Fruit fly (Drosophila melanogaster) whole organism, embryonic: ENCODE measurements around the gene Ccz1.

ENCODE experiments used
- Atf-2 ChIP-seq: fragments of 200-800 bp; sonication (Bioruptor generic); optimal IDR thresholded peaks from 2 replicates; lab custom pipeline; 2016; ENCODE audit warnings: missing biosample characterization, missing genetic modification characterization
- Awh ChIP-seq: fragments of 200-800 bp; sonication (Bioruptor generic); IDR thresholded peaks from 2 replicates; pipeline ENCODE4, ENCODE4 v1.3.6; 2022; ENCODE audit warnings: missing biosample characterization, missing genetic modification characterization
- Blimp-1 ChIP-seq: fragments of 200-800 bp; sonication (Bioruptor generic); optimal IDR thresholded peaks from 3 replicates; lab custom pipeline; 2018; ENCODE audit warnings: missing biosample characterization, missing genetic modification characterization, mild to moderate bottlenecking, moderate library complexity, missing genetic modification reagents
- CG10209 ChIP-seq: fragments of 200-800 bp; sonication (Bioruptor generic); optimal IDR thresholded peaks from 3 replicates; lab custom pipeline; 2017; ENCODE audit warnings: missing biosample characterization, mild to moderate bottlenecking, missing genetic modification characterization, missing genetic modification reagents
- CG10462 ChIP-seq: fragments of 200-800 bp; sonication (Bioruptor generic); optimal IDR thresholded peaks from 2 replicates; lab custom pipeline; 2016; ENCODE audit warnings: missing biosample characterization, missing genetic modification characterization
- CG11085 ChIP-seq: fragments of 200-800 bp; sonication (Bioruptor generic); IDR thresholded peaks from 2 replicates; pipeline ENCODE4 v1.3.6; 2022; ENCODE audit warnings: missing biosample characterization, missing genetic modification characterization
- CG12391 ChIP-seq: fragments of 200-800 bp; sonication (Bioruptor generic); optimal IDR thresholded peaks from 3 replicates; lab custom pipeline; 2018; ENCODE audit warnings: missing biosample characterization, mild to moderate bottlenecking, missing genetic modification characterization, moderate library complexity
- CG12744 ChIP-seq: fragments of 200-800 bp; sonication (Bioruptor generic); optimal IDR thresholded peaks from 2 replicates; lab custom pipeline; 2016; ENCODE audit warnings: missing biosample characterization, missing genetic modification characterization
- CG12769 ChIP-seq: fragments of 200-800 bp; sonication (Bioruptor generic); optimal IDR thresholded peaks from 2 replicates; lab custom pipeline; 2019; ENCODE audit warnings: missing biosample characterization, mild to moderate bottlenecking, missing genetic modification characterization, moderate library complexity
- CG14441 ChIP-seq: fragments of 200-800 bp; sonication (Bioruptor generic); IDR thresholded peaks from 2 replicates; pipeline ENCODE4 v1.3.6; 2022; ENCODE audit warnings: missing biosample characterization, missing genetic modification characterization
- CG15073 ChIP-seq: fragments of 200-800 bp; sonication (Bioruptor generic); optimal IDR thresholded peaks from 2 replicates; lab custom pipeline; 2016; ENCODE audit warnings: missing biosample characterization, missing genetic modification characterization
- CG15479 ChIP-seq: fragments of 200-800 bp; sonication (Bioruptor generic); optimal IDR thresholded peaks from 3 replicates; lab custom pipeline; 2019; ENCODE audit warnings: missing biosample characterization, mild to moderate bottlenecking, missing genetic modification characterization, moderate library complexity
- CG16815 ChIP-seq: fragments of 200-800 bp; sonication (Bioruptor generic); optimal IDR thresholded peaks from 3 replicates; lab custom pipeline; 2017; ENCODE audit warnings: missing biosample characterization, mild to moderate bottlenecking, missing genetic modification characterization
- CG17568 ChIP-seq: fragments of 200-800 bp; sonication (Bioruptor generic); optimal IDR thresholded peaks from 2 replicates; lab custom pipeline; 2018; ENCODE audit warnings: missing biosample characterization, mild to moderate bottlenecking, missing genetic modification characterization, moderate library complexity
- CG17829 ChIP-seq: fragments of 200-800 bp; optimal IDR thresholded peaks from 2 replicates; lab custom pipeline; 2019; ENCODE audit warnings: missing biosample characterization, mild to moderate bottlenecking, missing genetic modification characterization, moderate library complexity
- CG2129 ChIP-seq: fragments of 200-800 bp; sonication (Bioruptor generic); IDR thresholded peaks from 2 replicates; pipeline ENCODE4 v1.3.6; 2022; ENCODE audit warnings: missing biosample characterization, missing genetic modification characterization; ENCODE audit not compliant: partially characterized antibody
- CG2875 ChIP-seq: fragments of 200-800 bp; sonication (Bioruptor generic); optimal IDR thresholded peaks from 2 replicates; lab custom pipeline; 2017; ENCODE audit warnings: missing biosample characterization, mild to moderate bottlenecking, missing genetic modification characterization, missing genetic modification reagents
- CG30403 ChIP-seq: fragments of 200-800 bp; sonication (Bioruptor generic); optimal IDR thresholded peaks from 3 replicates; lab custom pipeline; 2016; ENCODE audit warnings: missing biosample characterization, missing genetic modification characterization
- CG4617 ChIP-seq: fragments of 200-800 bp; sonication (Bioruptor generic); optimal IDR thresholded peaks from 3 replicates; lab custom pipeline; 2016; ENCODE audit warnings: missing biosample characterization, missing genetic modification characterization, borderline replicate concordance
- CG5245 ChIP-seq: fragments of 200-800 bp; sonication (Bioruptor generic); optimal IDR thresholded peaks from 3 replicates; lab custom pipeline; 2016; ENCODE audit warnings: missing biosample characterization, missing genetic modification characterization
- CG6765 ChIP-seq: fragments of 200-800 bp; sonication (Bioruptor generic); optimal IDR thresholded peaks from 3 replicates; lab custom pipeline; 2017; ENCODE audit warnings: missing biosample characterization, mild to moderate bottlenecking, missing genetic modification characterization
- CG6813 ChIP-seq: fragments of 200-800 bp; sonication (Bioruptor generic); optimal IDR thresholded peaks from 2 replicates; lab custom pipeline; 2017; ENCODE audit warnings: missing biosample characterization, missing genetic modification characterization, mild to moderate bottlenecking, moderate library complexity, missing genetic modification reagents
- CG7357 ChIP-seq: fragments of 200-800 bp; sonication (Bioruptor generic); IDR thresholded peaks from 3 replicates; pipeline ENCODE4 v1.3.6; 2022; ENCODE audit warnings: missing biosample characterization, missing genetic modification characterization
- CG8359 ChIP-seq: fragments of 200-800 bp; sonication (Bioruptor generic); optimal IDR thresholded peaks from 2 replicates; lab custom pipeline; 2017; ENCODE audit warnings: missing biosample characterization, mild to moderate bottlenecking, missing genetic modification characterization, borderline replicate concordance
- D ChIP-seq, 2 experiments: fragments of 200-800 bp in 1 of 2; fragments of >200 bp in 1 of 2; sonication (Bioruptor generic) in 1 of 2; optimal IDR thresholded peaks; 2 replicates in 1 of 2; 3 replicates in 1 of 2; lab custom pipeline; 2017; ENCODE audit warnings: mild to moderate bottlenecking in 1 of 2, missing biosample characterization in 1 of 2, missing genetic modification characterization in 1 of 2, missing genetic modification reagents in 1 of 2
- Dip3 ChIP-seq: fragments of 200-800 bp; sonication (Bioruptor generic); optimal IDR thresholded peaks from 3 replicates; lab custom pipeline; 2016; ENCODE audit warnings: missing biosample characterization, missing genetic modification characterization
- Dll ChIP-seq: fragments of 200-800 bp; sonication (Bioruptor generic); IDR thresholded peaks from 4 replicates; pipeline ENCODE4 v1.3.6; 2022; ENCODE audit warnings: missing biosample characterization, missing genetic modification characterization; ENCODE audit not compliant: partially characterized antibody
- Drgx ChIP-seq: fragments of 200-800 bp; sonication (Bioruptor generic); IDR thresholded peaks from 2 replicates; pipeline ENCODE4 v1.3.6; 2022; ENCODE audit warnings: missing biosample characterization, missing genetic modification characterization
- Hmx ChIP-seq: fragments of 200-800 bp; sonication (Bioruptor generic); optimal IDR thresholded peaks from 2 replicates; lab custom pipeline; 2016; ENCODE audit warnings: missing biosample characterization, missing genetic modification characterization
- Hr51 ChIP-seq, 2 experiments: fragments of 200-800 bp; sonication (Bioruptor generic); optimal IDR thresholded peaks; 2 replicates in 1 of 2; 3 replicates in 1 of 2; lab custom pipeline; 2016 to 2018; ENCODE audit warnings: missing biosample characterization in 2 of 2, missing genetic modification characterization in 2 of 2, mild to moderate bottlenecking in 1 of 2, moderate library complexity in 1 of 2
- Jarid2 ChIP-seq: fragments of 200-800 bp; sonication (Bioruptor generic); optimal IDR thresholded peaks from 3 replicates; lab custom pipeline; 2017; ENCODE audit warnings: mild to moderate bottlenecking, missing biosample characterization, missing genetic modification reagents, missing genetic modification characterization
- Scr ChIP-seq: fragments of 200-800 bp; sonication (Bioruptor generic); IDR thresholded peaks from 2 replicates; pipeline ENCODE4 v1.3.6; 2022; ENCODE audit warnings: missing biosample characterization, missing genetic modification characterization; ENCODE audit not compliant: partially characterized antibody
- Six4 ChIP-seq: fragments of 200-800 bp; sonication (Bioruptor generic); optimal IDR thresholded peaks from 2 replicates; lab custom pipeline; 2016; ENCODE audit warnings: missing biosample characterization, missing genetic modification characterization
- ash1 ChIP-seq: fragments of 200-800 bp; sonication (Bioruptor generic); optimal IDR thresholded peaks from 2 replicates; lab custom pipeline; 2018; ENCODE audit warnings: missing biosample characterization, mild to moderate bottlenecking, missing genetic modification characterization
- az2 ChIP-seq: fragments of 200-800 bp; sonication (Bioruptor generic); optimal IDR thresholded peaks from 3 replicates; lab custom pipeline; 2016; ENCODE audit warnings: missing biosample characterization, missing genetic modification characterization
- chn ChIP-seq: fragments of 200-800 bp; sonication (Bioruptor generic); optimal IDR thresholded peaks from 2 replicates; lab custom pipeline; 2016; ENCODE audit warnings: missing biosample characterization, missing genetic modification characterization
- dimm ChIP-seq: fragments of 200-800 bp; sonication (Bioruptor generic); IDR thresholded peaks from 2 replicates; pipeline ENCODE4 v1.3.6; 2022; ENCODE audit warnings: missing biosample characterization, missing genetic modification characterization
- gem ChIP-seq: fragments of 200-800 bp; sonication (Bioruptor generic); optimal IDR thresholded peaks from 2 replicates; lab custom pipeline; 2019; ENCODE audit warnings: missing biosample characterization, mild to moderate bottlenecking, missing genetic modification characterization, moderate library complexity
- inv ChIP-seq: fragments of 200-800 bp; sonication (Bioruptor generic); IDR thresholded peaks from 2 replicates; pipeline ENCODE4 v1.3.6; 2022; ENCODE audit warnings: missing biosample characterization, missing genetic modification characterization; ENCODE audit not compliant: partially characterized antibody
- nom ChIP-seq: fragments of 200-800 bp; sonication (Bioruptor generic); optimal IDR thresholded peaks from 2 replicates; lab custom pipeline; 2017; ENCODE audit warnings: missing biosample characterization, missing genetic modification characterization, mild to moderate bottlenecking, moderate library complexity, missing genetic modification reagents
- odd ChIP-seq: fragments of 200-800 bp; sonication (Bioruptor generic); optimal IDR thresholded peaks from 2 replicates; lab custom pipeline; 2017; ENCODE audit warnings: missing biosample characterization, mild to moderate bottlenecking, missing genetic modification characterization
- onecut ChIP-seq: fragments of 200-800 bp; sonication (Bioruptor generic); IDR thresholded peaks from 2 replicates; pipeline ENCODE4 v1.3.6; 2022; ENCODE audit warnings: missing biosample characterization, missing genetic modification characterization
- pb ChIP-seq: fragments of 200-800 bp; sonication (Bioruptor generic); optimal IDR thresholded peaks from 3 replicates; lab custom pipeline; 2016; ENCODE audit warnings: missing biosample characterization, missing genetic modification characterization
- ro ChIP-seq: fragments of 200-800 bp; sonication (Bioruptor generic); IDR thresholded peaks from 2 replicates; pipeline ENCODE4 v1.3.6; 2022; ENCODE audit warnings: missing biosample characterization, missing genetic modification characterization
- schlank ChIP-seq: fragments of 200-800 bp; sonication (Bioruptor generic); optimal IDR thresholded peaks from 2 replicates; lab custom pipeline; 2018; ENCODE audit warnings: missing biosample characterization, mild to moderate bottlenecking, missing genetic modification characterization
- sens ChIP-seq: fragments of 200-800 bp; sonication (Bioruptor generic); peaks from one replicate; lab custom pipeline; 2016; ENCODE audit warnings: missing biosample characterization, missing genetic modification characterization
- stwl ChIP-seq: fragments of 200-800 bp; sonication (Bioruptor generic); optimal IDR thresholded peaks from 3 replicates; lab custom pipeline; 2018; ENCODE audit warnings: missing biosample characterization, mild to moderate bottlenecking, missing genetic modification characterization, moderate library complexity
- tup ChIP-seq: fragments of 200-800 bp; sonication (Bioruptor generic); optimal IDR thresholded peaks from 2 replicates; lab custom pipeline; 2016; ENCODE audit warnings: missing biosample characterization, mild to moderate bottlenecking, missing genetic modification characterization, moderate library complexity

Gene Ccz1

DNA sequence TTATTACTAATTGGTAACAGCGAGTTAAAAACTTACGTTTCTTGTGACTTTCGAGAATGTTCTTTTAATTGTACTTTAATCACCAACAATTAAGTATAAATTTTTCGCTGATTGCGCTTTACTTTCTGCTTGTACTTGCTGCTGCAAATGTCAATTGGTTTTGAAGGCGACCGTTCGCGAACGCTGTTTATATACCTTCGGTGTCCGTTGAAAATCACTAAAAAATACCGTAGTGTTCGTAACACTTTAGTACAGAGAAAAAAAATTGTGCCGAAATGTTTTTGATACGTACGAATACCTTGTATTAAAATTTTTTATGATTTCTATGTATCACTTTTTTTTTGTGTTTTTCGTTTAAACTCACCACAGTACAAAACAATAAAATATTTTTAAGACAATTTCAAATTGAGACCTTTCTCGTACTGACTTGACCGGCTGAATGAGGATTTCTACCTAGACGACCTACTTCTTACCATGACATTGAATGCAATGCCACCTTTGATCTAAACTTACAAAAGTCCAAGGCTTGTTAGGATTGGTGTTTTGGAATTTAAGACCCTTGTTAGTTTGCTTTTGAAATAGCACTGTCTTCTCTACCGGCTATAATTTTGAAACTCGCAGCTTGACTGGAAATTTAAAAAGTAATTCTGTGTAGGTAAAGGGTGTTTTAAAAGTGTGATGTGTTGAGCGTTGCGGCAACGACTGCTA is 3.7 kb upstream of the Ccz1 start, which contains the start of gene Ubi-p63E (continued):
- TF ChIP-seq ash1: no peak
- no peak for TF ChIP-seq CG11085 (GFP tag; lab: Robert Waterston, UW)
- TF ChIP-seq CG14441 (GFP tag; lab: Robert Waterston, UW): no peak
- TF ChIP-seq D (optimal IDR thresholded peaks at IDR 0.05; lab: Kevin White, UChicago): no peak
- TF ChIP-seq D (GFP tag; optimal IDR thresholded peaks at IDR 0.05; lab: Kevin White, UChicago): peak; percentile 57
- peak; percentile 76 for TF ChIP-seq nom (GFP tag; lab: Kevin White, UChicago)
- no peak for TF ChIP-seq Drgx
- no peak for TF ChIP-seq Awh (GFP tag; lab: Robert Waterston, UW)
- peak; percentile 64 for TF ChIP-seq Jarid2 (GFP tag; lab: Kevin White, UChicago)
- TF ChIP-seq CG6765 (GFP tag; lab: Kevin White, UChicago): no peak
- TF ChIP-seq CG10209: peak; percentile 61
- TF ChIP-seq dimm: no peak
- peak; percentile 72 for TF ChIP-seq CG12391 (tag; lab: Kevin White, UChicago)
- peak; percentile 42 for TF ChIP-seq onecut
- TF ChIP-seq Atf-2 (GFP tag; lab: Kevin White, UChicago): peak; percentile 60
- TF ChIP-seq CG17829 (tag; lab: Kevin White, UChicago): peak; percentile 16
- TF ChIP-seq CG5245 (GFP tag; lab: Kevin White, UChicago): peak; percentile 1
- TF ChIP-seq Hmx (GFP tag; lab: Kevin White, UChicago): no peak
- TF ChIP-seq Hr51 (GFP tag; optimal IDR thresholded peaks at IDR 0.05; lab: Kevin White, UChicago): peak; percentile 19 to 66
- peak; percentile 22 for TF ChIP-seq stwl (tag; lab: Kevin White, UChicago)
- no peak for TF ChIP-seq CG2129 (GFP tag; lab: Robert Waterston, UW)
- TF ChIP-seq CG12769 (tag; lab: Kevin White, UChicago): peak; percentile 35
- TF ChIP-seq chn: peak; percentile 55
- TF ChIP-seq pb (GFP tag; lab: Kevin White, UChicago): peak; percentile 60
- no peak for TF ChIP-seq inv (GFP tag; lab: Robert Waterston, UW)
- TF ChIP-seq CG7357 (GFP tag; lab: Robert Waterston, UW): 0 out of 3 replicates have a peak, but pooled peaks have one; percentile 6
- TF ChIP-seq Blimp-1 (GFP tag; lab: Kevin White, UChicago): peak; percentile 55
- TF ChIP-seq CG15479 (GFP tag; lab: Kevin White, UChicago): no peak
- TF ChIP-seq Six4: peak; percentile 50
- TF ChIP-seq CG16815 (GFP tag; lab: Kevin White, UChicago): peak; percentile 57
- no peak for TF ChIP-seq CG10462 (GFP tag; lab: Kevin White, UChicago)
- TF ChIP-seq CG2875 (GFP tag; lab: Kevin White, UChicago): peak; percentile 35
- no peak for TF ChIP-seq CG8359 (GFP tag; lab: Kevin White, UChicago)
- TF ChIP-seq CG30403 (GFP tag; lab: Kevin White, UChicago): peak; percentile 82
- no peak for TF ChIP-seq Scr (GFP tag; lab: Robert Waterston, UW)
- no peak for TF ChIP-seq tup
- TF ChIP-seq CG17568: no peak
- TF ChIP-seq schlank: no peak
- TF ChIP-seq gem (tag; lab: Kevin White, UChicago): peak; percentile 79
- no peak for TF ChIP-seq ro (GFP tag; lab: Robert Waterston, UW)
- TF ChIP-seq Dip3 (GFP tag; lab: Kevin White, UChicago): peak; percentile 39
- TF ChIP-seq CG4617 (GFP tag; lab: Kevin White, UChicago): peak; percentile 18
- TF ChIP-seq CG15073 (GFP tag; lab: Kevin White, UChicago): no peak
- no peak for TF ChIP-seq Dll (GFP tag; lab: Robert Waterston, UW)
- no peak for TF ChIP-seq odd (GFP tag; lab: Kevin White, UChicago)
- peak; percentile 94 for TF ChIP-seq sens (GFP tag; lab: Kevin White, UChicago)
- peak; percentile 65 for TF ChIP-seq az2 (GFP tag; lab: Kevin White, UChicago)
- TF ChIP-seq CG6813: peak; percentile 32
- TF ChIP-seq CG12744 (GFP tag; lab: Kevin White, UChicago): peak; percentile 64
